Worm (Caenorhabditis elegans): ENCODE data around the gene Y43F4A.4.
"Not testable (repeated sequence)": the region's sequence is repeated elsewhere in the genome, so short reads cannot be mapped to it uniquely, and the experiment has no call there.

Y43F4A.4 gene

DNA sequence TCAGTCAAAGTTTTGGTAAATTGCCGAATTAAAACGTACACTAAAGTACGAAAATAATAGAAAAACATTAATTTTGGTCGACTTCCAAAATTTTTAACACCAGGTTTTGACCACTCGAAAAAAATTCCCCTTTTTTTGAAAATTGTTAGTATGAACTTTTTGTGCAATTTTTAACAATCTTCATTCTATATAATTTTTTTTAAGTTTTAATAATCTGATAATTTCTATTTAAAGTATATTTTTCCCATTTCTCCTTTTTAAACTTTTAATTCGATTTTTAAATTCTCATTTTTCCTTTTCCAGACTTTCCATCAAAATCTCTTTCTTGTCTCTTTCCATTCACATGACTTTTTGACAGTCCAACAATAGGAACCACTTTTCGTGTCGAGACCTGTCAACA, 31.6 kb downstream of the Y43F4A.4 start, which contains the start of gene unc-64:
TSS of gene unc-64 (plus strand) at position 301 of the 400 bp plus-strand sequence.
- TF ChIP-seq C17E4.6 (GFP tag; IDR thresholded peaks at IDR 0.05) (no peak), pha-4 (tag; optimal IDR thresholded peaks at IDR 0.05) (no peak), egl-44 (GFP tag; IDR thresholded peaks at IDR 0.05) (no peak), lag-1 (GFP tag; IDR thresholded peaks at IDR 0.05) (no peak), B0261.1 (tag; optimal IDR thresholded peaks at IDR 0.05) (no peak), gei-17 (GFP tag; optimal IDR thresholded peaks at IDR 0.05) (no peak), sea-2 (GFP tag; IDR thresholded peaks at IDR 0.05) (no peak), ama-1 (optimal IDR thresholded peaks at IDR 0.05) (no peak), ama-1 (GFP tag; optimal IDR thresholded peaks at IDR 0.05) (no peak), F57A8.1 (GFP tag; optimal IDR thresholded peaks at IDR 0.05) (no peak), ztf-18 (tag; optimal IDR thresholded peaks at IDR 0.05) (no peak), Y56A3A.18 (GFP tag; IDR thresholded peaks at IDR 0.05) (no peak), atf-7 (tag; optimal IDR thresholded peaks at IDR 0.05) (no peak), Y95B8A.8 (GFP tag; IDR thresholded peaks at IDR 0.05) (no peak), F22D6.2 (tag; optimal IDR thresholded peaks at IDR 0.05) (no peak), nfya-1 (tag; optimal IDR thresholded peaks at IDR 0.05; ENCODE audit: borderline replicate concordance, insufficient read depth) (no peak)

DNA sequence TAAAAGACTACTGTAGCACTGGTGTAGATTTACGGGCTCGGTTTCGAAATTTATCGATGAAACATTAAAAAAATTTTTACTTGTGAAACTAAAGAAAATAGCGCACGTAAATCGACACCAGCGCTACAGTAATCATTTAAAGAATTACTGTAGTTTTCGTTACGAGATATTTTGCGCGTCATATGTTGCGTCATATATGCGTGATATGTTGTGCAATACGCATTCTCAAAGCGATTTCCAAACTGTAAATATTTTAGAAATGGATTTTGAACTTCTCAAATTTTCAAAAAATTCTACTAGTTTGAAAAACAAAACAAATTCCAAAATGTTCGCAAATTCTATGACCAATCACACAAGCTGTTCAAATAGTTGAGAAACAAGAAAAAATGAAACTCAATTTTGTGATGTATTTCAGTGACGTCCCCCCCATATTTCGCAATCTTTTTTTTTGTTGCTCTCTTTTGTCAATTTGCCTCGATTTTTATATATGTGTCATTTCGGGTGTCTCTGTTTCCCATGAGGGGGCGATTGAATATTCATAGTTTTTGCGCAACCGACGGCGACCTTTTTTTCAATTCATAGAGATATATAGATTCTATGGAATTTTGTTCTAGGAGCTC, 32.6 kb downstream of the Y43F4A.4 start:
- TF ChIP-seq lin-35 (GFP tag; optimal IDR thresholded peaks at IDR 0.05): peak in 1 of 3 experiments; percentile 44
- no peak for TF ChIP-seq K12H6.12 (tag; optimal IDR thresholded peaks at IDR 0.05)
- peak; percentile 57; the same call in 1 of the 2 replicates for TF ChIP-seq cebp-1 (GFP tag; IDR thresholded peaks at IDR 0.05)
- TF ChIP-seq cebp-1 (tag; optimal IDR thresholded peaks at IDR 0.05): peak; percentile 95

DNA sequence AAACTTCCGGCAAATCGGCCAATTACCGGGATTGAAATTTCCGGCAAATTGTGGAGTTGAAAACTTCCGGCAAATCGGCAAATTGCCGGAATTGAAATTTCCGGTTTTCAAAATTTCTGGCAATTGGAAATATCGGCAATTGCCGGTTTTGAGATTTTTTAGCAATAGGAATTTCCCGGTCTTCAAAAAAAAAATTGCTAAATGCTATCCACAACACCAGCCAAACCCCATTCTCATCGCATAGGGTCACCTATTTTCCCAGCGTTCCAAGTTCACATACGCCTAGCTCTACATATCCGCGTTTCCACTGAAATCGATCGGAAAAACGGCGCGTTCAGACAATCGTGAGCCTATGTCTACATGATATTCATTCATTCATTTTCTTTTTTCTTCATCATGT, 40.0 kb downstream of the Y43F4A.4 start, which contains the start of gene F56A8.8:
TSS of gene F56A8.8 (plus strand) at position 301 of the 400 bp plus-strand sequence.
- no peak for TF ChIP-seq ztf-18 (tag; optimal IDR thresholded peaks at IDR 0.05)
- TF ChIP-seq lin-35 (GFP tag; optimal IDR thresholded peaks at IDR 0.05): no peak
- TF ChIP-seq nfyb-1 (GFP tag; IDR thresholded peaks at IDR 0.05): no peak
- TF ChIP-seq egl-44 (GFP tag; IDR thresholded peaks at IDR 0.05): no peak

DNA sequence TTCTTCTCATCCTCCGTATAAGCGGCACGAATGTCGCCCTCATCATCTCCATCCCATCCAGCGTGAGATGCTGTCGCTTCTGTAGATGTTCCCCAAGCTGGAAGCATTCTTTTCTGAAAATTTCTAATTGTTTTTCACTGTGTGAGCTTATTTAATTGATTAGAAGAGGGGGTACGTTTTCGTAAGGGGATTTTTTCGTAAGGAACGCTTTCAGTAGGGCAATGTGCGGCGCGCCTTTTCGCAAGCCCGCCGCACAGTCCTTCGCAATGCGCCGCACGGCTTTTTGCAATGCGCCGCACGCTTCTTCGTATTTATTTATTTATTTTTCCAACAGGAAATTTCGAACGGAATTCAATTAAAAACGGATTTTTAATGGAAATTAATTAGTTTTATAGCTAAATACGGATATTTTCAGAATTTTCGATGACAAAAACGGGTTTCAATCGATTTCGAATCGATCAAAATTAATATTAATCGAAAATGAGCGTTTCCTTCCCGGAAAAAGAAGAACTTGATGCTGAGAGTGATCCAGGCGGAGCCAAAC, 47.7 kb downstream of the Y43F4A.4 start, which contains the start of gene set-25:
TSS of gene set-25 (minus strand) at position 120 of the 544 bp plus-strand sequence.
- TF ChIP-seq attf-5 (GFP tag; optimal IDR thresholded peaks at IDR 0.05) (peak; percentile 52), C06A6.2 (GFP tag; conservative IDR thresholded peaks at IDR 0.05) (peak; percentile 93), hmg-1.2 (GFP tag; IDR thresholded peaks at IDR 0.05) (0 out of 2 replicates have a peak, but pooled peaks have one; percentile 17), rpc-1 (optimal IDR thresholded peaks at IDR 0.05) (peak; percentile 28), dox-1 (GFP tag; IDR thresholded peaks at IDR 0.05) (peak; percentile 68), mcd-1 (GFP tag; IDR thresholded peaks at IDR 0.05) (peak; percentile 63), ceh-100 (GFP tag; IDR thresholded peaks at IDR 0.05) (peak; percentile 58; the same call in 1 of the 2 replicates), egl-44 (GFP tag; IDR thresholded peaks at IDR 0.05) (peak; percentile 27; the same call in 1 of the 2 replicates), cebp-1 (tag; optimal IDR thresholded peaks at IDR 0.05) (peak; percentile 4)
- TF ChIP-seq rpc-1 (tag; optimal IDR thresholded peaks at IDR 0.05); cebp-1 (GFP tag; IDR thresholded peaks at IDR 0.05): not testable (repeated sequence)
